Worm (Caenorhabditis elegans) whole organism, late embryonic: Measurements from ENCODE around the gene lgc-53.

Experiments
- C08G9.2 ChIP-seq: sonication (generic microtip); optimal IDR thresholded peaks from 2 replicates; lab custom pipeline; 2016; ENCODE audit warnings: mild to moderate bottlenecking, missing genetic modification characterization, moderate library complexity, missing compliant biosample characterization
- C38D4.7 ChIP-seq: fragments of 200-800 bp; sonication (Bioruptor generic); optimal IDR thresholded peaks from 2 replicates; lab custom pipeline; 2018; ENCODE audit warnings: mild to moderate bottlenecking, missing genetic modification characterization, moderate library complexity, missing compliant biosample characterization
- K09A11.1 ChIP-seq: sonication (generic microtip); optimal IDR thresholded peaks from 2 replicates; lab custom pipeline; 2017; ENCODE audit warnings: antibody characterized with exemption, mild to moderate bottlenecking, missing genetic modification characterization, missing compliant biosample characterization; ENCODE audit not compliant: insufficient read depth
- T23F11.4 ChIP-seq: fragments of 200-800 bp; sonication (Bioruptor generic); optimal IDR thresholded peaks from 2 replicates; lab custom pipeline; 2018; ENCODE audit warnings: mild to moderate bottlenecking, missing genetic modification characterization, missing compliant biosample characterization
- Y22D7AL.16 ChIP-seq: sonication (generic microtip); optimal IDR thresholded peaks from 2 replicates; lab custom pipeline; 2016; ENCODE audit warnings: missing genetic modification characterization, missing compliant biosample characterization
- ahr-1 ChIP-seq: sonication (generic microtip); optimal IDR thresholded peaks from 2 replicates; lab custom pipeline; 2016; ENCODE audit warnings: missing genetic modification characterization, missing compliant biosample characterization
- ama-1 ChIP-seq: fragments of 150-350 bp; optimal IDR thresholded peaks from 2 replicates; lab custom pipeline; 2014
- ceh-18 ChIP-seq: sonication (generic microtip); optimal IDR thresholded peaks from 2 replicates; lab custom pipeline; 2016; ENCODE audit warnings: missing genetic modification characterization, missing compliant biosample characterization
- ceh-19 ChIP-seq: fragments of 200-800 bp; sonication (Bioruptor generic); optimal IDR thresholded peaks from 2 replicates; lab custom pipeline; 2018; ENCODE audit warnings: mild to moderate bottlenecking, missing genetic modification characterization, missing compliant biosample characterization
- ceh-22 ChIP-seq: sonication (generic microtip); optimal IDR thresholded peaks from 2 replicates; lab custom pipeline; 2017; ENCODE audit warnings: missing biosample characterization, missing genetic modification characterization
- ceh-48 ChIP-seq: sonication (generic microtip); optimal IDR thresholded peaks from 2 replicates; lab custom pipeline; 2016; ENCODE audit warnings: missing genetic modification characterization, inconsistent platforms, missing compliant biosample characterization
- ceh-6 ChIP-seq: fragments of 200-800 bp; sonication (Bioruptor generic); optimal IDR thresholded peaks from 2 replicates; lab custom pipeline; 2018; ENCODE audit warnings: mild to moderate bottlenecking, missing genetic modification characterization, missing compliant biosample characterization
- ceh-9 ChIP-seq: sonication (generic microtip); optimal IDR thresholded peaks from 2 replicates; lab custom pipeline; 2016; ENCODE audit warnings: mild to moderate bottlenecking, missing genetic modification characterization, inconsistent platforms, missing compliant biosample characterization
- dve-1 ChIP-seq: sonication (generic microtip); optimal IDR thresholded peaks from 2 replicates; lab custom pipeline; 2017; ENCODE audit warnings: antibody characterized with exemption, mild to moderate bottlenecking, missing genetic modification characterization, missing compliant biosample characterization
- eyg-1 ChIP-seq: sonication (generic microtip); optimal IDR thresholded peaks from 2 replicates; lab custom pipeline; 2016; ENCODE audit warnings: missing genotype, missing genetic modification characterization, missing compliant biosample characterization
- fax-1 ChIP-seq: sonication (generic microtip); optimal IDR thresholded peaks from 2 replicates; lab custom pipeline; 2016; ENCODE audit warnings: missing genotype, missing genetic modification characterization, missing compliant biosample characterization
- fkh-6 ChIP-seq: sonication (generic microtip); optimal IDR thresholded peaks from 2 replicates; lab custom pipeline; 2016; ENCODE audit warnings: missing genetic modification characterization, missing compliant biosample characterization
- gmeb-2 ChIP-seq: sonication (generic microtip); optimal IDR thresholded peaks from 2 replicates; lab custom pipeline; 2016; ENCODE audit warnings: missing genetic modification characterization, inconsistent platforms, missing compliant biosample characterization
- hlh-6 ChIP-seq: sonication (generic microtip); optimal IDR thresholded peaks from 2 replicates; lab custom pipeline; 2016; ENCODE audit warnings: missing genotype, missing genetic modification characterization, missing compliant biosample characterization
- hlh-8 ChIP-seq: sonication (generic microtip); optimal IDR thresholded peaks from 2 replicates; lab custom pipeline; 2016; ENCODE audit warnings: missing genotype, missing genetic modification characterization, missing compliant biosample characterization
- lim-6 ChIP-seq: sonication (generic microtip); optimal IDR thresholded peaks from 2 replicates; lab custom pipeline; 2016; ENCODE audit warnings: missing genetic modification characterization, missing compliant biosample characterization
- lin-11 ChIP-seq: fragments of 200-800 bp; sonication (Bioruptor generic); optimal IDR thresholded peaks from 2 replicates; lab custom pipeline; 2018; ENCODE audit warnings: mild to moderate bottlenecking, missing genetic modification characterization, missing compliant biosample characterization
- madf-2 ChIP-seq: sonication (generic microtip); optimal IDR thresholded peaks from 2 replicates; lab custom pipeline; 2017; ENCODE audit warnings: missing genetic modification characterization, missing compliant biosample characterization
- mec-3 ChIP-seq: sonication (generic microtip); optimal IDR thresholded peaks from 2 replicates; lab custom pipeline; 2016; ENCODE audit warnings: borderline replicate concordance, missing genetic modification characterization, missing compliant biosample characterization
- nfya-1 ChIP-seq: sonication (generic microtip); optimal IDR thresholded peaks from 2 replicates; lab custom pipeline; 2017; ENCODE audit warnings: missing genetic modification characterization, mild to moderate bottlenecking, missing compliant biosample characterization, antibody characterized with exemption, moderate library complexity
- nhr-232 ChIP-seq: sonication (generic microtip); optimal IDR thresholded peaks from 2 replicates; lab custom pipeline; 2016; ENCODE audit warnings: missing genetic modification characterization, missing compliant biosample characterization
- pag-3 ChIP-seq: sonication (generic microtip); optimal IDR thresholded peaks from 2 replicates; lab custom pipeline; 2016; ENCODE audit warnings: missing compliant biosample characterization, missing genetic modification characterization, borderline replicate concordance
- pat-9 ChIP-seq: fragments of 200-800 bp; sonication (Bioruptor generic); optimal IDR thresholded peaks from 2 replicates; lab custom pipeline; 2018; ENCODE audit warnings: mild to moderate bottlenecking, missing genetic modification characterization, moderate library complexity, missing compliant biosample characterization
- pax-1 ChIP-seq: fragments of 150-350 bp; optimal IDR thresholded peaks from 2 replicates; lab custom pipeline; 2014; ENCODE audit warnings: missing biosample characterization, missing genetic modification characterization
- pros-1 ChIP-seq: fragments of 150-350 bp; optimal IDR thresholded peaks from 2 replicates; lab custom pipeline; 2014; ENCODE audit warnings: missing biosample characterization, missing genetic modification reagents, missing genetic modification characterization
- ref-2 ChIP-seq: sonication (generic microtip); optimal IDR thresholded peaks from 2 replicates; lab custom pipeline; 2016; ENCODE audit warnings: missing genetic modification characterization, missing compliant biosample characterization
- sdc-2 ChIP-seq: sonication (generic microtip); optimal IDR thresholded peaks from 2 replicates; lab custom pipeline; 2016; ENCODE audit warnings: missing genotype, missing genetic modification characterization, missing compliant biosample characterization
- sox-4 ChIP-seq: sonication (generic microtip); optimal IDR thresholded peaks from 2 replicates; lab custom pipeline; 2017; ENCODE audit warnings: mild to moderate bottlenecking, missing genetic modification characterization, inconsistent platforms, missing compliant biosample characterization
- syd-9 ChIP-seq: sonication (generic microtip); optimal IDR thresholded peaks from 2 replicates; lab custom pipeline; 2016; ENCODE audit warnings: mild to moderate bottlenecking, missing genetic modification characterization, moderate library complexity, missing compliant biosample characterization
- tbx-7 ChIP-seq: sonication (generic microtip); optimal IDR thresholded peaks from 2 replicates; lab custom pipeline; 2016; ENCODE audit warnings: missing genotype, missing genetic modification characterization, missing compliant biosample characterization
- ttx-3 ChIP-seq: sonication (generic microtip); optimal IDR thresholded peaks from 2 replicates; lab custom pipeline; 2016; ENCODE audit warnings: missing genetic modification reagents, missing genetic modification characterization, missing compliant biosample characterization
- unc-3 ChIP-seq, 2 experiments: fragments of 200-800 bp in 1 of 2; sonication (Bioruptor generic) in 1 of 2; sonication (generic microtip) in 1 of 2; conservative IDR thresholded peaks in 1 of 2; optimal IDR thresholded peaks in 1 of 2; 2 replicates each; pipeline versions ENCODE4 v1.3.6 to Lab custom; 2016 to 2022; ENCODE audit warnings: missing compliant biosample characterization in 2 of 2, missing genetic modification characterization in 2 of 2, missing genetic modification reagents in 1 of 2
- unc-42 ChIP-seq: sonication (generic microtip); optimal IDR thresholded peaks from 2 replicates; lab custom pipeline; 2016; ENCODE audit warnings: missing genotype, missing genetic modification characterization, missing compliant biosample characterization
- unc-55 ChIP-seq: sonication (generic microtip); optimal IDR thresholded peaks from 2 replicates; lab custom pipeline; 2017; ENCODE audit warnings: missing biosample characterization, missing genetic modification reagents, missing genetic modification characterization
- unc-86 ChIP-seq: sonication (generic microtip); optimal IDR thresholded peaks from 2 replicates; lab custom pipeline; 2016; ENCODE audit warnings: missing genetic modification characterization, missing compliant biosample characterization

lgc-53 gene

DNA sequence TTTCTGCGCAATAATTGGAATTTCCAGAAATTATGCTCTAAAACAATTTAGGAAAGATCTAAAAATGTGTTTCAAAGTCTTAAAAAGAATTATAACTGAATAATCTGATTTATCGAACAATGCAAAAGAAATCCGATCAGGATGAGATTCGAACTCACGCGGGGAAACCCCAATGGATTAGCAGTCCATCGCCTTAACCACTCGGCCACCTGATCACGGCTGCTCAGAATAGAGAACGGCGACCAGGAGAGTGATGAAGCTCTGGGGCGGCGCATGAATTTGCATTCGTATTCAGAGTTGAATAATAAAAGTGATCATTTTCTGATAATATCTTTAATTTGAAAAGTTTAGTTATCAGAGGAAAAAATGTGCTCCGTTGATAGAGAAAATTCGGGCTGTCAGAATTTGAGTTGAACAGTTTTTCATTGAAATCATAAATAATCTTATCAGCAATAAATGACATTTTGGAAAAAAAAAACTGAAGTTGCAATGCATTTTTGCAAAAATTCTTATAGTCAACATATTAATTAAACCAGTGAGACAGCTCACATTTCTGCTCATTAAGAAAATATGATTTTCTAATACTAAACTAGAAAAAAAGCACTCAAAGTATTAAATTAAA lies 21.5 kb upstream of the lgc-53 start:
- no peak for TF ChIP-seq lin-11 (tag; lab: Kevin White, UChicago)
- TF ChIP-seq ama-1 (lab: Kevin White, UChicago) = no peak
- TF ChIP-seq pax-1 (tag; lab: Kevin White, UChicago) = no peak
- no peak for TF ChIP-seq ref-2 (tag; lab: Kevin White, UChicago)
- no peak for TF ChIP-seq unc-86
- no peak for TF ChIP-seq C38D4.7
- TF ChIP-seq pag-3 = no peak
- TF ChIP-seq unc-42 (tag; lab: Kevin White, UChicago) = no peak
- TF ChIP-seq lim-6 (tag; lab: Kevin White, UChicago) = no peak
- TF ChIP-seq Y22D7AL.16 (tag; lab: Kevin White, UChicago) = no peak
- TF ChIP-seq ceh-19 (GFP tag; lab: Kevin White, UChicago) = no peak

DNA sequence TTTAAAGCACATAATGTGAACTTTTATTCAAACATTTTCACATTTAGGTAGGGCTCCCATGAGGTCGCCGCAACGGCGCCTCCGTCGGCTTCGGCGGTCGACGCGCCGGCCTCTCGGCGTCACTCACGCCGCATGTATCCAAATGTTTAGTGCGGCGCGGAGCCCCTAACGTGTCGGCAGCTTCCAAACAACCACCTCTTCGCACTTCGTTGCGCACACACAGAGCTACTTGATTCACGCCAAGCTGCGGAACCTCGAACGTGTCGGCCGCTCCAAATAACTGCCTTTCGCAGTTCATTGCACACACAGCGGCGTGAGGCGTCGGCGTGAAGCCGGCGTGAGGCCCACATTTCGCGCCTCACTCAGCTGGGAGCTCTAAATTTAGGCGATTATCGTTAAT lies 20.4 kb upstream of the lgc-53 start, which contains the start of gene F22H10.6:
Gene F22H10.6 (minus strand): TSS at position 292 of the 400 bp plus-strand sequence.
- TF ChIP-seq C08G9.2 (tag; lab: Kevin White, UChicago) (no peak), nhr-232 (no peak), lin-11 (tag; lab: Kevin White, UChicago) (no peak), T23F11.4 (no peak), ttx-3 (tag; lab: Kevin White, UChicago) (no peak), ceh-6 (GFP tag; lab: Kevin White, UChicago) (no peak), unc-86 (no peak), gmeb-2 (tag; lab: Kevin White, UChicago) (no peak), syd-9 (tag; lab: Kevin White, UChicago) (no peak), fkh-6 (tag; lab: Kevin White, UChicago) (no peak), lim-6 (tag; lab: Kevin White, UChicago) (no peak), tbx-7 (tag; lab: Kevin White, UChicago) (no peak), K09A11.1 (tag; lab: Kevin White, UChicago) (no peak), sox-4 (tag; lab: Kevin White, UChicago) (no peak), unc-55 (no peak), ahr-1 (tag; lab: Kevin White, UChicago) (no peak), eyg-1 (tag; lab: Kevin White, UChicago) (no peak), pag-3 (no peak), ama-1 (lab: Kevin White, UChicago) (no peak), ceh-9 (tag; lab: Kevin White, UChicago) (no peak)

DNA sequence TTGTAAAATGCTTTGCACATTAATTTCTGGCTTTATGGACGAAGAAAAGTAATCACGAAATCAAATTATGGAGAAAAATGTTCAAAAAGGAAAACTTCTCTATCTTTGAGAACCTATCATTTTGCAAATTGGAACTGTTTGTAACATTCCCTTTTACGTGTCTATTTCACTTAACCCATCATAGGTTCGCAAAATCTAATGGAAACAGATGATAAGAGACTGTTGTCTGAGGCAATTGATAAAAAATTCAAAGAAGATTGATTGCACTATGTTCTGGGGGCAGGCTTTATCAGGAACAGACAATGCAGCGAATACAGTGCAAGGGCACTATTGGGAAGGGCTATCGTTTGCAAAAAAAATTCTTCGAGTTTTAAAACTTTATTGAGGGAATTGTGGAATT lies 16.3 kb upstream of the lgc-53 start:
- TF ChIP-seq nhr-232 = no peak
- peak; percentile 86 for TF ChIP-seq sdc-2
- TF ChIP-seq pros-1 (tag; lab: Kevin White, UChicago) = no peak
- TF ChIP-seq hlh-8 = no peak

DNA sequence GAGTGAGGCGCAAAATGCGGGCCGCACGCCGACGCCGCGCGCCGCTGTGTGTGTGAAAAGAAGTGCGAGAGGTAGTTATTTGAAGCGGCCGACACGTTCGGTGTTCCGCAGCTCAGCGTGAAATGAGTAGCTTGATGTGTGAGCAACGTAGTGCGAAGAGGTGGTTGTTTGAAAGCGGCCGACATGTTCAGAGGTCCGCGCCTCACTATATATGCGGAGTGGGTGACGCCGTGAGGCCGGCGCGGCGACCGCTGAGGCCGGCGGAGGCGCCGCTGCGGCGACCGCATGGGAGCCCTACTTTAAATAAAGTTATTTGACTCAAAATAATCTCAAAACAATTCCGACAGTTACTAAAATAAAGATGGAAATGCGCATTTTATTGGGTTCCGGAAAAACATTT lies 14.7 kb upstream of the lgc-53 start:
- no peak for TF ChIP-seq lim-6 (tag; lab: Kevin White, UChicago)
- TF ChIP-seq unc-3 (GFP tag; conservative IDR thresholded peaks at IDR 0.05; lab: Robert Waterston, UW) = no peak
- TF ChIP-seq unc-3 (tag; optimal IDR thresholded peaks at IDR 0.05; lab: Kevin White, UChicago) = no peak
- no peak for TF ChIP-seq ceh-22 (tag; lab: Kevin White, UChicago)
- TF ChIP-seq ceh-48 (tag; lab: Kevin White, UChicago) = no peak
- TF ChIP-seq nfya-1 = no peak
- TF ChIP-seq tbx-7 (tag; lab: Kevin White, UChicago) = no peak
- TF ChIP-seq sdc-2 = no peak
- no peak for TF ChIP-seq ceh-19 (GFP tag; lab: Kevin White, UChicago)

DNA sequence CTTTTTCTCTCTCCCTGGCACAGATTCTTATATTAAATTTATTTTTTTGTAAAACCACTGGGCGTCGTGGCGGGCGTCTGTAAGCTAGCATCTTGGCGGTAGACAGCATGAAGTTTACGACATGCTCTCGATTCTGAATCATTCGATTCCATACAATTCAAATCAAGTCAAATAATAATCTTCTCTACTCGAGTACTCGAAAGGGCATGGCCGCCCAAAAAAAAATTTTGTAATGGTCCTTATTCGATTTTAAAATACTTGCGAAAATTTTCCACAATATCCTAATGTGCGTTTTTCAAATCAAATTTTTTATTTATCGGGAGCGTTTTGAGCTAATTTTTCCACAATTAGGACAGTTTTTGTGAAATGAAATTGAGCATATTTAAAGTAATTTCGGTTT lies 13.4 kb upstream of the lgc-53 start:
- TF ChIP-seq K09A11.1 (tag; lab: Kevin White, UChicago) (no peak), fax-1 (tag; lab: Kevin White, UChicago) (no peak), ahr-1 (tag; lab: Kevin White, UChicago) (no peak), madf-2 (tag; lab: Kevin White, UChicago) (no peak), unc-55 (no peak), ceh-22 (tag; lab: Kevin White, UChicago) (no peak), dve-1 (no peak), hlh-6 (tag; lab: Kevin White, UChicago) (no peak), nhr-232 (no peak), eyg-1 (tag; lab: Kevin White, UChicago) (no peak), sox-4 (tag; lab: Kevin White, UChicago) (no peak), pat-9 (tag; lab: Kevin White, UChicago) (no peak), mec-3 (tag; lab: Kevin White, UChicago) (no peak), ref-2 (tag; lab: Kevin White, UChicago) (no peak), ceh-18 (tag; lab: Kevin White, UChicago) (no peak)
- TF ChIP-seq, all 69 proteins: peak for 0
